Worm (Caenorhabditis elegans) whole organism, mixed stage, embryonic: ENCODE data around the gene tag-297.

Source experiments
- bed-3 ChIP-seq: fragments of 200-800 bp; sonication (Bioruptor generic); optimal IDR thresholded peaks from 3 replicates; lab custom pipeline; 2018; ENCODE audit warnings: mild to moderate bottlenecking, missing genetic modification characterization, moderate library complexity, missing compliant biosample characterization
- ceh-43 ChIP-seq: fragments of 200-800 bp; sonication (Bioruptor generic); optimal IDR thresholded peaks from 2 replicates; lab custom pipeline; 2018; ENCODE audit warnings: mild to moderate bottlenecking, missing genetic modification characterization, moderate library complexity, missing compliant biosample characterization
- ces-1 ChIP-seq: fragments of 150-350 bp; optimal IDR thresholded peaks from 2 replicates; lab custom pipeline; 2014; ENCODE audit warnings: missing biosample characterization, missing genetic modification reagents, missing genetic modification characterization
- elt-3 ChIP-seq: fragments of 150-350 bp; optimal IDR thresholded peaks from 2 replicates; lab custom pipeline; 2014; ENCODE audit warnings: missing biosample characterization, missing genetic modification characterization
- lin-32 ChIP-seq: fragments of 200-800 bp; sonication (Bioruptor generic); optimal IDR thresholded peaks from 2 replicates; lab custom pipeline; 2018; ENCODE audit warnings: mild to moderate bottlenecking, missing genetic modification characterization, missing compliant biosample characterization
- mep-1 ChIP-seq: fragments of 150-350 bp; optimal IDR thresholded peaks from 2 replicates; lab custom pipeline; 2017; ENCODE audit warnings: missing biosample characterization, missing genetic modification reagents, missing genetic modification characterization, inconsistent platforms
- nhr-237 ChIP-seq: fragments of 150-350 bp; optimal IDR thresholded peaks from 2 replicates; lab custom pipeline; 2014; ENCODE audit warnings: missing biosample characterization, missing genetic modification characterization
- pha-4 ChIP-seq: fragments of 150-350 bp; optimal IDR thresholded peaks from 2 replicates; lab custom pipeline; 2018; ENCODE audit warnings: missing biosample characterization, missing genetic modification reagents, missing genetic modification characterization
- unc-39 ChIP-seq: fragments of 150-350 bp; optimal IDR thresholded peaks from 2 replicates; lab custom pipeline; 2014; ENCODE audit warnings: missing biosample characterization, missing genetic modification characterization

ce11 chrII:14591699-14592098 lies 35.7 kb upstream of the tag-297 start, which contains the start of gene C01G12.7:
- TF ChIP-seq nhr-237 (tag; lab: Kevin White, UChicago) (no peak), unc-39 (tag; lab: Kevin White, UChicago) (no peak), bed-3 (GFP tag; lab: Kevin White, UChicago) (no peak), ces-1 (GFP tag; lab: Kevin White, UChicago) (no peak), pha-4 (tag; lab: Kevin White, UChicago) (no peak), lin-32 (no peak), ceh-43 (GFP tag; lab: Kevin White, UChicago) (no peak), elt-3 (no peak), mep-1 (tag; lab: Kevin White, UChicago) (no peak)
